Worm (Caenorhabditis elegans) whole organism, L2 larva: Measurements from ENCODE around the gene fbxb-6.

Source experiments
- dmd-4 ChIP-seq: sonication (generic microtip); optimal IDR thresholded peaks from 2 replicates; lab custom pipeline; 2017; ENCODE audit warnings: missing biosample characterization, missing genetic modification characterization
- mdl-1 ChIP-seq, 2 experiments: fragments of 150-350 bp in 1 of 2; sonication (generic microtip) in 1 of 2; optimal IDR thresholded peaks; 2 replicates each; lab custom pipeline; 2017; ENCODE audit warnings: missing biosample characterization in 2 of 2, missing genetic modification characterization in 2 of 2
- nhr-10 ChIP-seq: sonication (generic microtip); optimal IDR thresholded peaks from 2 replicates; lab custom pipeline; 2017; ENCODE audit warnings: missing biosample characterization, missing genetic modification characterization

- TF ChIP-seq dmd-4 (no peak), nhr-10 (tag; lab: Kevin White, UChicago) (no peak), mdl-1 (tag; optimal IDR thresholded peaks at IDR 0.05; lab: Kevin White, UChicago) (no peak)
Measured at ce11 chrII:2063989-2064388, 608 bp upstream of the fbxb-6 start, which contains the start of gene F07E5.13.
